Worm (Caenorhabditis elegans) whole organism, midembryonic: ENCODE results near the gene sru-45.
A peak's percentile ranks its signal among the peaks of the same experiment; 100 is the strongest.

Experiments used
- T22C8.4 ChIP-seq: fragments of 200-800 bp; sonication (Bioruptor generic); IDR thresholded peaks from 2 replicates; pipeline ENCODE4 v1.3.6; 2022; ENCODE audit warnings: missing genetic modification characterization, missing compliant biosample characterization
- cog-1 ChIP-seq: sonication (generic microtip); optimal IDR thresholded peaks from 2 replicates; lab custom pipeline; 2016; ENCODE audit warnings: missing genetic modification characterization, missing compliant biosample characterization
- flt-1 ChIP-seq: fragments of 200-800 bp; sonication (Bioruptor generic); IDR thresholded peaks from 2 replicates; pipeline ENCODE4 v1.3.6; 2022; ENCODE audit warnings: missing genetic modification characterization, missing compliant biosample characterization
- klf-2 ChIP-seq: fragments of 200-800 bp; sonication (Bioruptor generic); conservative IDR thresholded peaks from 2 replicates; pipeline ENCODE4 v1.3.6; 2022; ENCODE audit warnings: missing genetic modification reagents, missing genetic modification characterization, missing compliant biosample characterization
- med-1 ChIP-seq: sonication (generic microtip); optimal IDR thresholded peaks from 2 replicates; lab custom pipeline; 2017; ENCODE audit warnings: missing genetic modification characterization, mild to moderate bottlenecking, missing compliant biosample characterization, antibody characterized with exemption, missing genetic modification reagents; ENCODE audit not compliant: insufficient read depth
- ref-1 ChIP-seq: fragments of 200-800 bp; sonication (Bioruptor generic); conservative IDR thresholded peaks from 2 replicates; pipeline ENCODE4 v1.3.6; 2022; ENCODE audit warnings: missing genetic modification reagents, missing genetic modification characterization, missing compliant biosample characterization
- tab-1 ChIP-seq: fragments of 200-800 bp; sonication (Bioruptor generic); IDR thresholded peaks from 2 replicates; pipeline ENCODE4 v1.3.6; 2022; ENCODE audit warnings: missing genetic modification characterization, missing compliant biosample characterization
- ztf-23 ChIP-seq: fragments of 200-800 bp; sonication (Bioruptor generic); IDR thresholded peaks from 2 replicates; pipeline ENCODE4 v1.3.6; 2022; ENCODE audit warnings: missing genetic modification reagents, missing genetic modification characterization, missing compliant biosample characterization
- ztf-29 ChIP-seq: fragments of 200-800 bp; sonication (Bioruptor generic); IDR thresholded peaks from 2 replicates; pipeline ENCODE4 v1.3.6; 2022; ENCODE audit warnings: missing genetic modification reagents, missing genetic modification characterization, missing compliant biosample characterization

Gene sru-45

ce11 chrV:16588428-16588827 is 22.7 kb downstream of the sru-45 start, which contains the start of gene srw-73:
Gene srw-73 (minus strand): TSS chrV:16588528.
- TF ChIP-seq flt-1 (GFP tag; lab: Robert Waterston, UW), result no peak
- no peak for TF ChIP-seq cog-1 (tag; lab: Kevin White, UChicago)
- no peak for TF ChIP-seq tab-1 (GFP tag; lab: Robert Waterston, UW)
- no peak for TF ChIP-seq T22C8.4 (GFP tag; lab: Robert Waterston, UW)
- no peak for TF ChIP-seq med-1 (GFP tag; lab: Kevin White, UChicago)
- TF ChIP-seq ztf-29 (GFP tag; lab: Robert Waterston, UW), result no peak
- no peak for TF ChIP-seq ztf-23
- TF ChIP-seq klf-2 (GFP tag; lab: Robert Waterston, UW), result no peak
- no peak for TF ChIP-seq ref-1

DNA sequence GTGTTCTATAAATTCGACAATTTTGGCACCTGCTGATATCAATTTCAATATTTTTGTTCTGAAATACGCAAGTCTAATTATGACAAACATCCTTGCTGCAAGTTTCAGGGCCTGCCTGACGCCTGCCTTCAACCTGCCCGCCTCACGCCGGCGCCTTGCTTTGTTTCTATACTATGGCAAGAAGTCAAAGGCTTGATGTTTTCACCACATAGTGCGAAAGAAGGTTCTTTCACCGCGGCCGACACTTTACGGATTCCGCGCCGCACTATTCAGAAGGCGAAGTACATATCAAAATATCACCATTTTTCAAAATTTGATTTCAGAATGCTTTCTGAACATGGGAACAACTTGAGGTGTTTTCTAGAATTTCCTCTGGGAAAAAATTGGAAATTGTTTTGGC is 23.7 kb downstream of the sru-45 start:
- no peak for TF ChIP-seq T22C8.4 (GFP tag; lab: Robert Waterston, UW)
- TF ChIP-seq klf-2 (GFP tag; lab: Robert Waterston, UW), result no peak
- no peak for TF ChIP-seq flt-1 (GFP tag; lab: Robert Waterston, UW)
- TF ChIP-seq med-1 (GFP tag; lab: Kevin White, UChicago), result no peak
- TF ChIP-seq cog-1 (tag; lab: Kevin White, UChicago), result no peak
- TF ChIP-seq ztf-23, result no peak
- TF ChIP-seq ztf-29 (GFP tag; lab: Robert Waterston, UW), result no peak

- TF ChIP-seq flt-1 (GFP tag; lab: Robert Waterston, UW), result peak; percentile 89
- peak; percentile 70 for TF ChIP-seq T22C8.4 (GFP tag; lab: Robert Waterston, UW)
- TF ChIP-seq klf-2 (GFP tag; lab: Robert Waterston, UW), result peak; percentile 77
- TF ChIP-seq ref-1, result peak; percentile 65
- peak; percentile 71 for TF ChIP-seq ztf-29 (GFP tag; lab: Robert Waterston, UW)
- peak; percentile 1 for TF ChIP-seq med-1 (GFP tag; lab: Kevin White, UChicago)
- TF ChIP-seq tab-1 (GFP tag; lab: Robert Waterston, UW), result peak; percentile 86
- peak; percentile 26 for TF ChIP-seq cog-1 (tag; lab: Kevin White, UChicago)
- TF ChIP-seq ztf-23, result peak; percentile 87
Observed at ce11 chrV:16591992-16592798, 26.5 kb downstream of the sru-45 start, which contains the start of gene srh-269. Gene srh-269 (minus strand): TSS chrV:16592042.

- TF ChIP-seq ztf-23 (no peak), klf-2 (GFP tag; lab: Robert Waterston, UW) (no peak), ztf-29 (GFP tag; lab: Robert Waterston, UW) (peak; percentile 80; the same call in 1 of the 2 replicates), cog-1 (tag; lab: Kevin White, UChicago) (no peak)
Observed at ce11 chrV:16592947-16593791, 27.4 kb downstream of the sru-45 start.

DNA sequence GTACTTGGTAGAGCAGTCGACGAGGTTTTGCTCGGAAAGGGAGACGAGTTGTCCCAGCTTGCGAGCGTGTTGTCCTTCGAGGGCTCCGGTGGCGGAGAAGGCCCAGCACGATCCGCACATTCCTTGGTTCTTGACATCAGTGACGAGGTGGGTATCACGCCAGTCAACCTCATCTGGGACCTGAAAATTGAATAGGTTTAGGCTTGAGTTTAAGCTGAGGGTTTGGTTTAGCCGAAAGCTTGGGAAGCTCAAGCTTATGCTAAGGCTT is 28.0 kb downstream of the sru-45 start:
- TF ChIP-seq ref-1, result no peak
- no peak for TF ChIP-seq klf-2 (GFP tag; lab: Robert Waterston, UW)
- TF ChIP-seq tab-1 (GFP tag; lab: Robert Waterston, UW), result 0 out of 2 replicates have a peak, but pooled peaks have one; percentile 9

DNA sequence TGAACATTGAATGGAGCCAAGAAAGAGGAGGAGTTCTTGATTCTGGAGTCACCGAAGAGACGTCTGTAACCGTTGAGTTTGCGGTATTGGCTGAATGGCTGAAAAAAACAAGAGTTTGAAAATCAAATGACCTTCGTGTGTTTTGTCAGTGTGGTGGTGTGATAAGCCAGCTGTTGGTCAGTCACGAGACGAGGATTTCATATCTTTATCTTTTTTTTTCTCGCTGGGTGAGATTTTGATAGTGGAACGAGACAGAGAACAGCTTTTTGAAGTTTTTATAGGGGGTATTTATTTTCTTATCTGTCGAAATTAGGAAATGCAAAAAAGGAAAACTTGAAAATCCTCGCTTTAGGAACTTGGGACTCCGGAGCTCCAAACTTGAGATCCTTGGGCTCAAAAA is 28.8 kb downstream of the sru-45 start:
- no peak for TF ChIP-seq ztf-29 (GFP tag; lab: Robert Waterston, UW)

- TF ChIP-seq cog-1 (tag; lab: Kevin White, UChicago) (no peak), med-1 (GFP tag; lab: Kevin White, UChicago) (no peak), flt-1 (GFP tag; lab: Robert Waterston, UW) (no peak), ztf-23 (no peak), T22C8.4 (GFP tag; lab: Robert Waterston, UW) (no peak), tab-1 (GFP tag; lab: Robert Waterston, UW) (no peak)
Observed at ce11 chrV:16595140-16595791, 29.5 kb downstream of the sru-45 start, which contains the start of gene cpl-1. Gene cpl-1 (minus strand): TSS chrV:16595346.

DNA sequence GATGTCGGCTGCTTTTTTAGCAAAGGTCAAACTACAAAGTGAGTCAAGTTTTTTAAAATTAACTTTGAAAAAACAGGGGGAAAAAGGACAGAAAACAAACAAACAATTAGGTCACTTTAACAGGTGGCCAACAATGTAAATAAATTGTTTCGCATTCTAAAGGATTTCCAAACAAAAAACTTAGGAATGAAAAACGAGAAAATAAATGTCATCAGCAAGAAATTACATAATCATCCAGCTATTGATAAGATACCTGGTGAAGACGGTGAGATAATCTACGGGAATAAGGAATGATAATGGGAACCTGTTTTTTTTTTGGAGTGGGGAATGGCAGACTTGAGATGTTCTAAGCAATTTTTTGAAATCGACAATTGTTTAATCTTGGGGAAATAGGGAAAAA is 30.4 kb downstream of the sru-45 start:
- no peak for TF ChIP-seq ref-1
- TF ChIP-seq flt-1 (GFP tag; lab: Robert Waterston, UW), result no peak
- TF ChIP-seq med-1 (GFP tag; lab: Kevin White, UChicago), result no peak
- TF ChIP-seq ztf-23, result no peak
- no peak for TF ChIP-seq ztf-29 (GFP tag; lab: Robert Waterston, UW)
- no peak for TF ChIP-seq tab-1 (GFP tag; lab: Robert Waterston, UW)
- no peak for TF ChIP-seq T22C8.4 (GFP tag; lab: Robert Waterston, UW)
- TF ChIP-seq klf-2 (GFP tag; lab: Robert Waterston, UW), result no peak
- no peak for TF ChIP-seq cog-1 (tag; lab: Kevin White, UChicago)

ce11 chrV:16598437-16598836 is 32.7 kb downstream of the sru-45 start:
- TF ChIP-seq tab-1 (GFP tag; lab: Robert Waterston, UW) (no peak), ztf-23 (no peak), T22C8.4 (GFP tag; lab: Robert Waterston, UW) (no peak), ztf-29 (GFP tag; lab: Robert Waterston, UW) (no peak)
